Fruit fly (Drosophila melanogaster) Kc167 (cell line): ENCODE measurements around the gene CG12012.
A peak's percentile ranks its signal among the peaks of the same experiment; 100 is the strongest.

ENCODE experiments used
- Myc ChIP-seq: fragments of >200 bp; optimal IDR thresholded peaks from 2 replicates; lab custom pipeline; 2017; ENCODE audit warnings: missing external identifiers
- Sin3A ChIP-seq: fragments of >200 bp; optimal IDR thresholded peaks from 2 replicates; lab custom pipeline; 2018; ENCODE audit warnings: missing external identifiers
- h ChIP-seq: fragments of >200 bp; optimal IDR thresholded peaks from 3 replicates; lab custom pipeline; 2018; ENCODE audit warnings: missing external identifiers
- psq ChIP-seq: fragments of >200 bp; optimal IDR thresholded peaks from 2 replicates; lab custom pipeline; 2017; ENCODE audit warnings: missing external identifiers

- TF ChIP-seq psq (lab: Kevin White, UChicago) (no peak), h (lab: Kevin White, UChicago) (peak; percentile 70), Sin3A (no peak), Myc (lab: Kevin White, UChicago) (no peak)
Measured at dm6 chr3L:3373994-3374623, 2.4 kb upstream of the CG12012 start, which contains the start of the genes Ythdc1 and CG12010.
